Fruit fly (Drosophila melanogaster) whole organism, embryonic: Measurements from ENCODE around the gene CG34256.

Source experiments
- Aef1 ChIP-seq: fragments of 200-800 bp; sonication (Bioruptor generic); IDR thresholded peaks from 3 replicates; pipeline ENCODE4 v1.3.6; 2022; ENCODE audit warnings: missing biosample characterization, missing genetic modification characterization
- Antp ChIP-seq: fragments of 200-800 bp; sonication (Bioruptor generic); optimal IDR thresholded peaks from 3 replicates; lab custom pipeline; 2016; ENCODE audit warnings: missing biosample characterization, missing genetic modification characterization
- Awh ChIP-seq: fragments of 200-800 bp; sonication (Bioruptor generic); IDR thresholded peaks from 2 replicates; pipeline ENCODE4, ENCODE4 v1.3.6; 2022; ENCODE audit warnings: missing biosample characterization, missing genetic modification characterization
- Bgb ChIP-seq: fragments of 200-800 bp; sonication (Bioruptor generic); IDR thresholded peaks from 2 replicates; pipeline ENCODE4 v1.3.6; 2022; ENCODE audit warnings: missing biosample characterization, missing genetic modification characterization; ENCODE audit not compliant: partially characterized antibody
- CG12155 ChIP-seq: fragments of 200-800 bp; sonication (Bioruptor generic); optimal IDR thresholded peaks from 3 replicates; lab custom pipeline; 2016; ENCODE audit warnings: missing biosample characterization, missing genetic modification characterization
- CG13287 ChIP-seq: fragments of 200-800 bp; sonication (Bioruptor generic); IDR thresholded peaks from 2 replicates; pipeline ENCODE4 v1.3.6; 2022; ENCODE audit warnings: missing biosample characterization, missing genetic modification characterization; ENCODE audit not compliant: partially characterized antibody
- CG13775 ChIP-seq: fragments of 200-800 bp; sonication (Bioruptor generic); optimal IDR thresholded peaks from 3 replicates; lab custom pipeline; 2017; ENCODE audit warnings: missing biosample characterization, mild to moderate bottlenecking, missing genetic modification characterization
- CG15011 ChIP-seq: fragments of 200-800 bp; sonication (Bioruptor generic); optimal IDR thresholded peaks from 3 replicates; lab custom pipeline; 2018; ENCODE audit warnings: missing biosample characterization, mild to moderate bottlenecking, missing genetic modification characterization
- CG15479 ChIP-seq: fragments of 200-800 bp; sonication (Bioruptor generic); optimal IDR thresholded peaks from 3 replicates; lab custom pipeline; 2019; ENCODE audit warnings: missing biosample characterization, mild to moderate bottlenecking, missing genetic modification characterization, moderate library complexity
- CG16779 ChIP-seq: fragments of 200-800 bp; sonication (Bioruptor generic); IDR thresholded peaks from 2 replicates; pipeline ENCODE4 v1.3.6; 2022; ENCODE audit warnings: missing biosample characterization, missing genetic modification characterization
- CG16815 ChIP-seq: fragments of 200-800 bp; sonication (Bioruptor generic); optimal IDR thresholded peaks from 3 replicates; lab custom pipeline; 2017; ENCODE audit warnings: missing biosample characterization, mild to moderate bottlenecking, missing genetic modification characterization
- CG2889 ChIP-seq: fragments of 200-800 bp; sonication (Bioruptor generic); IDR thresholded peaks from 3 replicates; pipeline ENCODE4 v1.3.6; 2022; ENCODE audit warnings: missing biosample characterization, missing genetic modification characterization
- CG31365 ChIP-seq: fragments of 200-800 bp; sonication (Bioruptor generic); optimal IDR thresholded peaks from 2 replicates; lab custom pipeline; 2018; ENCODE audit warnings: missing biosample characterization, mild to moderate bottlenecking, missing genetic modification characterization
- CG3163 ChIP-seq: fragments of 200-800 bp; sonication (Bioruptor generic); optimal IDR thresholded peaks from 3 replicates; lab custom pipeline; 2016; ENCODE audit warnings: missing biosample characterization, missing genetic modification characterization
- CG4360 ChIP-seq: fragments of 200-800 bp; sonication (Bioruptor generic); IDR thresholded peaks from 2 replicates; pipeline ENCODE4 v1.3.6; 2022; ENCODE audit warnings: missing biosample characterization, missing genetic modification characterization
- CG43689 ChIP-seq: fragments of 200-800 bp; sonication (Bioruptor generic); IDR thresholded peaks from 2 replicates; pipeline ENCODE4 v1.3.6; 2022; ENCODE audit warnings: missing biosample characterization, missing genetic modification characterization
- CG4854 ChIP-seq: fragments of 200-800 bp; sonication (Bioruptor generic); optimal IDR thresholded peaks from 2 replicates; lab custom pipeline; 2016; ENCODE audit warnings: missing biosample characterization, missing genetic modification characterization, inconsistent platforms
- CG5180 ChIP-seq: fragments of 200-800 bp; sonication (Bioruptor generic); optimal IDR thresholded peaks from 3 replicates; lab custom pipeline; 2017; ENCODE audit warnings: missing biosample characterization, missing genetic modification characterization, mild to moderate bottlenecking, moderate library complexity, missing genetic modification reagents
- CG6175 ChIP-seq: fragments of 200-800 bp; sonication (Bioruptor generic); IDR thresholded peaks from 3 replicates; pipeline ENCODE4 v1.3.6; 2022; ENCODE audit warnings: missing biosample characterization, missing genetic modification characterization
- CG6854 ChIP-seq: fragments of 200-800 bp; sonication (Bioruptor generic); optimal IDR thresholded peaks from 3 replicates; lab custom pipeline; 2017; ENCODE audit warnings: missing biosample characterization, mild to moderate bottlenecking, missing genetic modification characterization
- CG8290 ChIP-seq, 3 experiments: fragments of 200-800 bp; sonication (Bioruptor generic); optimal IDR thresholded peaks; 2 replicates each; lab custom pipeline; 2016 to 2019; ENCODE audit warnings: missing biosample characterization in 3 of 3, missing genetic modification characterization in 3 of 3, mild to moderate bottlenecking in 2 of 3, moderate library complexity in 1 of 3
- Dll ChIP-seq: fragments of 200-800 bp; sonication (Bioruptor generic); IDR thresholded peaks from 4 replicates; pipeline ENCODE4 v1.3.6; 2022; ENCODE audit warnings: missing biosample characterization, missing genetic modification characterization; ENCODE audit not compliant: partially characterized antibody
- Ets97D ChIP-seq: fragments of 200-800 bp; sonication (Bioruptor generic); optimal IDR thresholded peaks from 3 replicates; lab custom pipeline; 2016; ENCODE audit warnings: missing biosample characterization, missing genetic modification characterization
- Fer2 ChIP-seq: fragments of 200-800 bp; sonication (Bioruptor generic); optimal IDR thresholded peaks from 2 replicates; lab custom pipeline; 2018; ENCODE audit warnings: missing biosample characterization, mild to moderate bottlenecking, missing genetic modification characterization, moderate library complexity
- Fer3 ChIP-seq: fragments of 200-800 bp; sonication (Bioruptor generic); optimal IDR thresholded peaks from 2 replicates; lab custom pipeline; 2018; ENCODE audit warnings: missing biosample characterization, mild to moderate bottlenecking, missing genetic modification characterization, moderate library complexity
- H15 ChIP-seq: fragments of 200-800 bp; sonication (Bioruptor generic); IDR thresholded peaks from 3 replicates; pipeline ENCODE4 v1.3.6; 2022; ENCODE audit warnings: missing biosample characterization, missing genetic modification characterization
- HLH3B ChIP-seq: fragments of 200-800 bp; sonication (Bioruptor generic); IDR thresholded peaks from 2 replicates; pipeline ENCODE4 v1.3.6; 2022; ENCODE audit warnings: missing biosample characterization, missing genetic modification characterization
- HLH4C ChIP-seq: fragments of 200-800 bp; sonication (Bioruptor generic); IDR thresholded peaks from 3 replicates; pipeline ENCODE4 v1.3.6; 2022; ENCODE audit warnings: missing biosample characterization, missing genetic modification characterization; ENCODE audit not compliant: partially characterized antibody
- Hsf ChIP-seq: fragments of 200-800 bp; sonication (Bioruptor generic); optimal IDR thresholded peaks from 3 replicates; lab custom pipeline; 2016; ENCODE audit warnings: missing biosample characterization, missing genetic modification characterization
- MBD-R2 ChIP-seq: fragments of 200-800 bp; sonication (Bioruptor generic); IDR thresholded peaks from 2 replicates; pipeline ENCODE4 v1.3.6; 2022; ENCODE audit warnings: missing biosample characterization, missing genetic modification characterization
- Myb ChIP-seq: fragments of 200-800 bp; sonication (Bioruptor generic); optimal IDR thresholded peaks from 2 replicates; lab custom pipeline; 2016; ENCODE audit warnings: missing biosample characterization, missing genetic modification characterization
- Oaz ChIP-seq: fragments of 200-800 bp; sonication (Bioruptor generic); IDR thresholded peaks from 2 replicates; pipeline ENCODE4 v1.3.6; 2022; ENCODE audit warnings: missing biosample characterization, missing genetic modification characterization
- abd-A ChIP-seq: fragments of 200-800 bp; sonication (Bioruptor generic); optimal IDR thresholded peaks from 3 replicates; lab custom pipeline; 2019; ENCODE audit warnings: missing biosample characterization, mild to moderate bottlenecking, missing genetic modification characterization, moderate library complexity
- bigmax ChIP-seq: fragments of 200-800 bp; sonication (Bioruptor generic); optimal IDR thresholded peaks from 2 replicates; lab custom pipeline; 2018; ENCODE audit warnings: missing biosample characterization, mild to moderate bottlenecking, missing genetic modification characterization
- crol ChIP-seq: fragments of 200-800 bp; sonication (Bioruptor generic); IDR thresholded peaks from 2 replicates; pipeline ENCODE4 v1.3.6; 2022; ENCODE audit warnings: missing biosample characterization, missing genetic modification characterization
- fd64A ChIP-seq: fragments of 200-800 bp; sonication (Bioruptor generic); optimal IDR thresholded peaks from 3 replicates; lab custom pipeline; 2018; ENCODE audit warnings: missing biosample characterization, mild to moderate bottlenecking, missing genetic modification characterization
- h ChIP-seq: fragments of >200 bp; optimal IDR thresholded peaks from 2 replicates; lab custom pipeline; 2017
- her ChIP-seq: fragments of 200-800 bp; sonication (Bioruptor generic); optimal IDR thresholded peaks from 2 replicates; lab custom pipeline; 2016; ENCODE audit warnings: missing biosample characterization, missing genetic modification characterization
- hkb ChIP-seq, 2 experiments: fragments of 200-800 bp in 1 of 2; fragments of >200 bp in 1 of 2; sonication (Bioruptor generic) in 1 of 2; IDR thresholded peaks in 1 of 2; optimal IDR thresholded peaks in 1 of 2; 2 replicates each; pipeline versions ENCODE4 v1.3.6 to Lab custom; 2017 to 2022; ENCODE audit warnings: missing biosample characterization in 1 of 2, missing genetic modification characterization in 1 of 2
- pb ChIP-seq: fragments of 200-800 bp; sonication (Bioruptor generic); optimal IDR thresholded peaks from 3 replicates; lab custom pipeline; 2016; ENCODE audit warnings: missing biosample characterization, missing genetic modification characterization
- pnt ChIP-seq: fragments of 200-800 bp; sonication (Bioruptor generic); optimal IDR thresholded peaks from 3 replicates; lab custom pipeline; 2016; ENCODE audit warnings: missing biosample characterization, missing genetic modification characterization
- pros ChIP-seq: fragments of 200-800 bp; sonication (Bioruptor generic); optimal IDR thresholded peaks from 3 replicates; lab custom pipeline; 2019; ENCODE audit warnings: missing biosample characterization, mild to moderate bottlenecking, missing genetic modification characterization, moderate library complexity
- ranshi ChIP-seq: fragments of 200-800 bp; sonication (Bioruptor generic); IDR thresholded peaks from 2 replicates; pipeline ENCODE4 v1.3.6; 2022; ENCODE audit warnings: missing biosample characterization, missing genetic modification characterization
- ro ChIP-seq: fragments of 200-800 bp; sonication (Bioruptor generic); IDR thresholded peaks from 2 replicates; pipeline ENCODE4 v1.3.6; 2022; ENCODE audit warnings: missing biosample characterization, missing genetic modification characterization
- sim ChIP-seq: fragments of 200-800 bp; sonication (Bioruptor generic); IDR thresholded peaks from 2 replicates; pipeline ENCODE4 v1.3.6; 2022; ENCODE audit warnings: missing biosample characterization, missing genetic modification characterization
- so ChIP-seq: fragments of 200-800 bp; sonication (Bioruptor generic); IDR thresholded peaks from 3 replicates; pipeline ENCODE4 v1.3.6; 2022; ENCODE audit warnings: missing biosample characterization, missing genetic modification characterization
- tin ChIP-seq: fragments of 200-800 bp; sonication (Bioruptor generic); optimal IDR thresholded peaks from 3 replicates; lab custom pipeline; 2016; ENCODE audit warnings: missing biosample characterization, missing genetic modification characterization
- zen ChIP-seq: fragments of 200-800 bp; sonication (Bioruptor generic); optimal IDR thresholded peaks from 3 replicates; lab custom pipeline; 2018; ENCODE audit warnings: missing biosample characterization, mild to moderate bottlenecking, missing genetic modification characterization, moderate library complexity

Gene CG34256

dm6 chr3L:18996030-18996773, 6.6 kb upstream of the CG34256 start (continued):
- TF ChIP-seq Myb (peak; percentile 63), CG4360 (GFP tag; lab: Robert Waterston, UW) (no peak), bigmax (GFP tag; lab: Kevin White, UChicago) (peak; percentile 4), tin (GFP tag; lab: Kevin White, UChicago) (peak; percentile 61), hkb (optimal IDR thresholded peaks at IDR 0.05; lab: Kevin White, UChicago) (no peak), hkb (GFP tag; IDR thresholded peaks at IDR 0.05; lab: Robert Waterston, UW) (no peak), Oaz (GFP tag; lab: Robert Waterston, UW) (no peak), H15 (peak; percentile 62), CG43689 (GFP tag; lab: Robert Waterston, UW) (no peak), CG31365 (tag; lab: Kevin White, UChicago) (no peak), zen (tag; lab: Kevin White, UChicago) (no peak), CG8290 (GFP tag; optimal IDR thresholded peaks at IDR 0.05; lab: Kevin White, UChicago) (no peak), CG8290 (tag; optimal IDR thresholded peaks at IDR 0.05; lab: Kevin White, UChicago) (peak in 1 of 2 experiments; percentile 58), CG4854 (GFP tag; lab: Kevin White, UChicago) (no peak), pros (GFP tag; lab: Kevin White, UChicago) (no peak), Bgb (GFP tag; lab: Robert Waterston, UW) (peak; percentile 58; the same call in 1 of the 2 replicates), CG13287 (GFP tag; lab: Robert Waterston, UW) (peak; percentile 64; the same call in 1 of the 2 replicates), Fer3 (tag; lab: Kevin White, UChicago) (peak; percentile 43), Aef1 (GFP tag; lab: Robert Waterston, UW) (peak; percentile 73; the same call in 2 of the 3 replicates), CG2889 (GFP tag; lab: Robert Waterston, UW) (peak; percentile 58; the same call in 2 of the 3 replicates), CG13775 (peak; percentile 75), Ets97D (GFP tag; lab: Kevin White, UChicago) (peak; percentile 18), CG6854 (GFP tag; lab: Kevin White, UChicago) (peak; percentile 41), Hsf (GFP tag; lab: Kevin White, UChicago) (peak; percentile 69), pb (GFP tag; lab: Kevin White, UChicago) (no peak), HLH3B (GFP tag; lab: Robert Waterston, UW) (peak; percentile 67), ranshi (GFP tag; lab: Robert Waterston, UW) (peak; percentile 73; the same call in 1 of the 2 replicates), CG6175 (GFP tag; lab: Robert Waterston, UW) (peak; percentile 67; the same call in 1 of the 3 replicates), her (GFP tag; lab: Kevin White, UChicago) (no peak), Awh (GFP tag; lab: Robert Waterston, UW) (no peak), crol (GFP tag; lab: Robert Waterston, UW) (peak; percentile 76; the same call in 1 of the 2 replicates), sim (GFP tag; lab: Robert Waterston, UW) (0 out of 2 replicates have a peak, but pooled peaks have one; percentile 48), pnt (GFP tag; lab: Kevin White, UChicago) (peak; percentile 60), ro (GFP tag; lab: Robert Waterston, UW) (0 out of 2 replicates have a peak, but pooled peaks have one; percentile 14), CG15011 (GFP tag; lab: Kevin White, UChicago) (peak; percentile 65), CG3163 (GFP tag; lab: Kevin White, UChicago) (peak; percentile 30), Fer2 (tag; lab: Kevin White, UChicago) (peak; percentile 24), fd64A (GFP tag; lab: Kevin White, UChicago) (peak; percentile 40), CG5180 (peak; percentile 25), CG16779 (GFP tag; lab: Robert Waterston, UW) (no peak), Antp (GFP tag; lab: Kevin White, UChicago) (peak; percentile 47), CG16815 (GFP tag; lab: Kevin White, UChicago) (peak; percentile 68), abd-A (tag; lab: Kevin White, UChicago) (peak; percentile 97), HLH4C (GFP tag; lab: Robert Waterston, UW) (no peak), CG12155 (peak; percentile 51), so (0 out of 3 replicates have a peak, but pooled peaks have one; percentile 6), Dll (GFP tag; lab: Robert Waterston, UW) (peak; percentile 28; the same call in 2 of the 4 replicates), MBD-R2 (GFP tag; lab: Robert Waterston, UW) (peak; percentile 49; the same call in 1 of the 2 replicates), h (no peak), CG15479 (no peak)
